Fruit fly (Drosophila melanogaster) whole organism, embryonic: ENCODE data around the gene moon.

Experiments used
- Antp ChIP-seq: fragments of 200-800 bp; sonication (Bioruptor generic); optimal IDR thresholded peaks from 3 replicates; lab custom pipeline; 2016; ENCODE audit warnings: missing biosample characterization, missing genetic modification characterization
- B-H1 ChIP-seq: fragments of 200-800 bp; sonication (Bioruptor generic); IDR thresholded peaks from 3 replicates; pipeline ENCODE4 v1.3.6; 2022; ENCODE audit warnings: missing biosample characterization, missing genetic modification characterization
- Bgb ChIP-seq: fragments of 200-800 bp; sonication (Bioruptor generic); IDR thresholded peaks from 2 replicates; pipeline ENCODE4 v1.3.6; 2022; ENCODE audit warnings: missing biosample characterization, missing genetic modification characterization; ENCODE audit not compliant: partially characterized antibody
- CG10543 ChIP-seq: fragments of 200-800 bp; sonication (Bioruptor generic); optimal IDR thresholded peaks from 3 replicates; lab custom pipeline; 2017; ENCODE audit warnings: missing biosample characterization, mild to moderate bottlenecking, missing genetic modification characterization, moderate library complexity
- CG10979 ChIP-seq: fragments of 200-800 bp; sonication (Bioruptor generic); optimal IDR thresholded peaks from 2 replicates; lab custom pipeline; 2018; ENCODE audit warnings: missing biosample characterization, mild to moderate bottlenecking, missing genetic modification characterization, moderate library complexity
- CG11398 ChIP-seq: fragments of 200-800 bp; sonication (Bioruptor generic); optimal IDR thresholded peaks from 2 replicates; lab custom pipeline; 2016; ENCODE audit warnings: missing biosample characterization, missing genetic modification characterization
- CG11504 ChIP-seq: fragments of 200-800 bp; sonication (Bioruptor generic); optimal IDR thresholded peaks from 3 replicates; lab custom pipeline; 2019; ENCODE audit warnings: missing biosample characterization, mild to moderate bottlenecking, missing genetic modification characterization, moderate library complexity
- CG11723 ChIP-seq: fragments of 200-800 bp; sonication (Bioruptor generic); optimal IDR thresholded peaks from 2 replicates; lab custom pipeline; 2017; ENCODE audit warnings: missing biosample characterization, mild to moderate bottlenecking, missing genetic modification characterization
- CG12299 ChIP-seq: fragments of 200-800 bp; sonication (Bioruptor generic); optimal IDR thresholded peaks from 2 replicates; lab custom pipeline; 2018; ENCODE audit warnings: missing biosample characterization, mild to moderate bottlenecking, missing genetic modification characterization
- CG14965 ChIP-seq: fragments of 200-800 bp; sonication (Bioruptor generic); optimal IDR thresholded peaks from 2 replicates; lab custom pipeline; 2016; ENCODE audit warnings: missing biosample characterization, missing genetic modification characterization, borderline replicate concordance
- CG1529 ChIP-seq: fragments of 200-800 bp; sonication (Bioruptor generic); optimal IDR thresholded peaks from 3 replicates; lab custom pipeline; 2018; ENCODE audit warnings: missing biosample characterization, missing genetic modification characterization
- CG15601 ChIP-seq: fragments of 200-800 bp; sonication (Bioruptor generic); optimal IDR thresholded peaks from 3 replicates; lab custom pipeline; 2019; ENCODE audit warnings: missing biosample characterization, mild to moderate bottlenecking, missing genetic modification characterization, moderate library complexity
- CG1603 ChIP-seq: fragments of 200-800 bp; sonication (Bioruptor generic); optimal IDR thresholded peaks from 2 replicates; lab custom pipeline; 2019; ENCODE audit warnings: missing biosample characterization, mild to moderate bottlenecking, missing genetic modification characterization, moderate library complexity
- CG18262 ChIP-seq: fragments of 200-800 bp; optimal IDR thresholded peaks from 3 replicates; lab custom pipeline; 2019; ENCODE audit warnings: missing biosample characterization, mild to moderate bottlenecking, missing genetic modification characterization, moderate library complexity
- CG1832 ChIP-seq: fragments of 200-800 bp; sonication (Bioruptor generic); optimal IDR thresholded peaks from 2 replicates; lab custom pipeline; 2017; ENCODE audit warnings: missing biosample characterization, mild to moderate bottlenecking, missing genetic modification characterization, inconsistent platforms
- CG2199 ChIP-seq: fragments of 200-800 bp; sonication (Bioruptor generic); IDR thresholded peaks from 3 replicates; pipeline ENCODE4 v1.3.6; 2022; ENCODE audit warnings: missing biosample characterization, missing genetic modification characterization
- CG2202 ChIP-seq: fragments of 200-800 bp; sonication (Bioruptor generic); optimal IDR thresholded peaks from 2 replicates; lab custom pipeline; 2018; ENCODE audit warnings: missing biosample characterization, mild to moderate bottlenecking, missing genetic modification characterization
- CG2889 ChIP-seq: fragments of 200-800 bp; sonication (Bioruptor generic); IDR thresholded peaks from 3 replicates; pipeline ENCODE4 v1.3.6; 2022; ENCODE audit warnings: missing biosample characterization, missing genetic modification characterization
- CG30020 ChIP-seq: fragments of 200-800 bp; optimal IDR thresholded peaks from 2 replicates; lab custom pipeline; 2019; ENCODE audit warnings: missing biosample characterization, mild to moderate bottlenecking, missing genetic modification characterization, moderate library complexity
- CG30403 ChIP-seq: fragments of 200-800 bp; sonication (Bioruptor generic); optimal IDR thresholded peaks from 3 replicates; lab custom pipeline; 2016; ENCODE audit warnings: missing biosample characterization, missing genetic modification characterization
- CG30431 ChIP-seq: fragments of 200-800 bp; sonication (Bioruptor generic); optimal IDR thresholded peaks from 2 replicates; lab custom pipeline; 2017; ENCODE audit warnings: missing biosample characterization, missing genetic modification characterization
- CG32767 ChIP-seq: fragments of 200-800 bp; sonication (Bioruptor generic); IDR thresholded peaks from 2 replicates; pipeline ENCODE4 v1.3.6; 2022; ENCODE audit warnings: missing biosample characterization, missing genetic modification characterization
- CG3995 ChIP-seq: fragments of 200-800 bp; sonication (Bioruptor generic); optimal IDR thresholded peaks from 3 replicates; lab custom pipeline; 2016; ENCODE audit warnings: missing biosample characterization, missing genetic modification characterization
- CG4424 ChIP-seq: fragments of 200-800 bp; sonication (Bioruptor generic); optimal IDR thresholded peaks from 3 replicates; lab custom pipeline; 2016; ENCODE audit warnings: missing biosample characterization, missing genetic modification characterization
- CG6654 ChIP-seq: fragments of 200-800 bp; sonication (Bioruptor generic); optimal IDR thresholded peaks from 2 replicates; lab custom pipeline; 2017; ENCODE audit warnings: missing biosample characterization, mild to moderate bottlenecking, missing genetic modification characterization
- CG6765 ChIP-seq: fragments of 200-800 bp; sonication (Bioruptor generic); optimal IDR thresholded peaks from 3 replicates; lab custom pipeline; 2017; ENCODE audit warnings: missing biosample characterization, mild to moderate bottlenecking, missing genetic modification characterization
- CG7556 ChIP-seq: fragments of 200-800 bp; sonication (Bioruptor generic); optimal IDR thresholded peaks from 2 replicates; lab custom pipeline; 2017; ENCODE audit warnings: missing biosample characterization, mild to moderate bottlenecking, missing genetic modification characterization
- Doc3 ChIP-seq: fragments of 200-800 bp; sonication (Bioruptor generic); IDR thresholded peaks from 3 replicates; pipeline ENCODE4 v1.3.6; 2022; ENCODE audit warnings: missing biosample characterization, missing genetic modification characterization; ENCODE audit not compliant: partially characterized antibody
- Fer1 ChIP-seq: fragments of 200-800 bp; sonication (Bioruptor generic); optimal IDR thresholded peaks from 2 replicates; lab custom pipeline; 2017; ENCODE audit warnings: missing biosample characterization, mild to moderate bottlenecking, missing genetic modification characterization
- Fer3 ChIP-seq: fragments of 200-800 bp; sonication (Bioruptor generic); optimal IDR thresholded peaks from 2 replicates; lab custom pipeline; 2018; ENCODE audit warnings: missing biosample characterization, mild to moderate bottlenecking, missing genetic modification characterization, moderate library complexity
- Med ChIP-seq: fragments of 200-800 bp; sonication (Bioruptor generic); peaks from one replicate; lab custom pipeline; 2016; ENCODE audit warnings: missing biosample characterization, missing genetic modification characterization, mild to moderate bottlenecking, inconsistent platforms, moderate library complexity
- Nf-YA ChIP-seq: fragments of 200-800 bp; sonication (Bioruptor generic); IDR thresholded peaks from 2 replicates; pipeline ENCODE4 v1.3.6; 2022; ENCODE audit warnings: missing biosample characterization, missing genetic modification characterization
- PHDP ChIP-seq: fragments of 200-800 bp; sonication (Bioruptor generic); optimal IDR thresholded peaks from 3 replicates; lab custom pipeline; 2018; ENCODE audit warnings: missing biosample characterization, mild to moderate bottlenecking, missing genetic modification characterization, moderate library complexity
- Tbp ChIP-seq: fragments of >200 bp; optimal IDR thresholded peaks from 2 replicates; lab custom pipeline; 2018; ENCODE audit warnings: missing biosample characterization, missing genetic modification characterization
- amos ChIP-seq: fragments of 200-800 bp; sonication (Bioruptor generic); IDR thresholded peaks from 2 replicates; pipeline ENCODE4 v1.3.6; 2022; ENCODE audit warnings: missing biosample characterization, missing genetic modification characterization; ENCODE audit not compliant: partially characterized antibody
- bcd ChIP-seq: fragments of 200-800 bp; sonication (Bioruptor generic); optimal IDR thresholded peaks from 2 replicates; lab custom pipeline; 2017; ENCODE audit warnings: missing biosample characterization, mild to moderate bottlenecking, missing genetic modification characterization
- bowl ChIP-seq: fragments of 200-800 bp; sonication (Bioruptor generic); IDR thresholded peaks from 2 replicates; pipeline ENCODE4 v1.3.6; 2022; ENCODE audit warnings: missing biosample characterization, missing genetic modification characterization
- caup ChIP-seq: fragments of 200-800 bp; sonication (Bioruptor generic); optimal IDR thresholded peaks from 3 replicates; lab custom pipeline; 2017; ENCODE audit warnings: missing biosample characterization, mild to moderate bottlenecking, missing genetic modification characterization, moderate library complexity; ENCODE audit not compliant: severe bottlenecking
- chm ChIP-seq: fragments of 200-800 bp; sonication (Bioruptor generic); IDR thresholded peaks from 2 replicates; pipeline ENCODE4 v1.3.6; 2022; ENCODE audit warnings: missing biosample characterization, missing genetic modification characterization
- dpn ChIP-seq, 2 experiments: fragments of 200-800 bp; sonication (Bioruptor generic); optimal IDR thresholded peaks; 3 replicates each; lab custom pipeline; 2016; ENCODE audit warnings: missing biosample characterization in 2 of 2, missing genetic modification characterization in 2 of 2
- hbn ChIP-seq: fragments of 200-800 bp; sonication (Bioruptor generic); IDR thresholded peaks from 2 replicates; pipeline ENCODE4 v1.3.6; 2022; ENCODE audit warnings: missing biosample characterization, missing genetic modification characterization; ENCODE audit not compliant: partially characterized antibody
- hth ChIP-seq: fragments of >200 bp; optimal IDR thresholded peaks from 2 replicates; lab custom pipeline; 2017; ENCODE audit warnings: inconsistent platforms
- kah ChIP-seq: fragments of 200-800 bp; sonication (Bioruptor generic); optimal IDR thresholded peaks from 2 replicates; lab custom pipeline; 2018; ENCODE audit warnings: missing biosample characterization, mild to moderate bottlenecking, missing genetic modification characterization
- kni ChIP-seq: fragments of 200-800 bp; sonication (Bioruptor generic); optimal IDR thresholded peaks from 3 replicates; lab custom pipeline; 2017; ENCODE audit warnings: mild to moderate bottlenecking, missing biosample characterization, missing genetic modification reagents, missing genetic modification characterization
- org-1 ChIP-seq: fragments of 200-800 bp; sonication (Bioruptor generic); optimal IDR thresholded peaks from 2 replicates; lab custom pipeline; 2017; ENCODE audit warnings: missing biosample characterization, missing genetic modification characterization
- pb ChIP-seq: fragments of 200-800 bp; sonication (Bioruptor generic); optimal IDR thresholded peaks from 3 replicates; lab custom pipeline; 2016; ENCODE audit warnings: missing biosample characterization, missing genetic modification characterization
- peb ChIP-seq: fragments of 200-800 bp; sonication (Bioruptor generic); IDR thresholded peaks from 2 replicates; pipeline ENCODE4 v1.3.6; 2022; ENCODE audit warnings: missing biosample characterization, missing genetic modification characterization
- pfk ChIP-seq: fragments of 200-800 bp; sonication (Bioruptor generic); optimal IDR thresholded peaks from 2 replicates; lab custom pipeline; 2018; ENCODE audit warnings: missing biosample characterization, mild to moderate bottlenecking, missing genetic modification characterization, moderate library complexity
- shn ChIP-seq: fragments of 200-800 bp; sonication (Bioruptor generic); optimal IDR thresholded peaks from 3 replicates; lab custom pipeline; 2016; ENCODE audit warnings: missing biosample characterization, missing genetic modification characterization
- slp2 ChIP-seq: fragments of 200-800 bp; sonication (Bioruptor generic); optimal IDR thresholded peaks from 2 replicates; lab custom pipeline; 2016; ENCODE audit warnings: missing biosample characterization, missing genetic modification characterization
- sr ChIP-seq: fragments of 200-800 bp; sonication (Bioruptor generic); IDR thresholded peaks from 3 replicates; pipeline ENCODE4 v1.3.6; 2022; ENCODE audit warnings: missing biosample characterization, missing genetic modification characterization
- z ChIP-seq: fragments of 200-800 bp; sonication (Bioruptor generic); IDR thresholded peaks from 3 replicates; pipeline ENCODE4 v1.3.6; 2022; ENCODE audit warnings: missing biosample characterization, missing genetic modification characterization

The moon gene

dm6 chrX:12082244-12082643, 9.6 kb upstream of the moon start (continued):
- TF ChIP-seq CG6765 (GFP tag; lab: Kevin White, UChicago) (no peak), dpn (GFP tag; optimal IDR thresholded peaks at IDR 0.05; lab: Kevin White, UChicago) (peak in 1 of 2 experiments; percentile 8), pfk (GFP tag; lab: Kevin White, UChicago) (no peak), B-H1 (GFP tag; lab: Robert Waterston, UW) (no peak), Nf-YA (GFP tag; lab: Robert Waterston, UW) (no peak), CG3995 (GFP tag; lab: Kevin White, UChicago) (no peak), CG2889 (GFP tag; lab: Robert Waterston, UW) (no peak), CG7556 (GFP tag; lab: Kevin White, UChicago) (peak; percentile 31), CG18262 (tag; lab: Kevin White, UChicago) (peak; percentile 22), shn (GFP tag; lab: Kevin White, UChicago) (no peak), CG30403 (GFP tag; lab: Kevin White, UChicago) (peak; percentile 17), CG1603 (peak; percentile 10), CG6654 (no peak), CG10543 (no peak), hbn (no peak), kah (no peak), Doc3 (GFP tag; lab: Robert Waterston, UW) (no peak), CG15601 (tag; lab: Kevin White, UChicago) (no peak), hth (lab: Kevin White, UChicago) (no peak), bowl (GFP tag; lab: Robert Waterston, UW) (no peak), CG30020 (tag; lab: Kevin White, UChicago) (no peak), PHDP (tag; lab: Kevin White, UChicago) (peak; percentile 3), CG1529 (GFP tag; lab: Kevin White, UChicago) (no peak), CG11504 (tag; lab: Kevin White, UChicago) (peak; percentile 54), amos (GFP tag; lab: Robert Waterston, UW) (no peak), Tbp (GFP tag; lab: Kevin White, UChicago) (no peak), caup (GFP tag; lab: Kevin White, UChicago) (no peak), CG10979 (peak; percentile 30), pb (GFP tag; lab: Kevin White, UChicago) (no peak), kni (no peak), CG30431 (GFP tag; lab: Kevin White, UChicago) (no peak), bcd (GFP tag; lab: Kevin White, UChicago) (no peak), CG14965 (GFP tag; lab: Kevin White, UChicago) (no peak), Fer3 (tag; lab: Kevin White, UChicago) (no peak), chm (GFP tag; lab: Robert Waterston, UW) (0 out of 2 replicates have a peak, but pooled peaks have one; percentile 21), Fer1 (peak; percentile 32), peb (no peak), CG2202 (no peak), CG11723 (GFP tag; lab: Kevin White, UChicago) (no peak), org-1 (GFP tag; lab: Kevin White, UChicago) (no peak), CG32767 (GFP tag; lab: Robert Waterston, UW) (no peak), slp2 (GFP tag; lab: Kevin White, UChicago) (no peak), z (GFP tag; lab: Robert Waterston, UW) (no peak), CG11398 (GFP tag; lab: Kevin White, UChicago) (no peak), CG12299 (tag; lab: Kevin White, UChicago) (no peak), Bgb (GFP tag; lab: Robert Waterston, UW) (no peak), Antp (GFP tag; lab: Kevin White, UChicago) (no peak), sr (GFP tag; lab: Robert Waterston, UW) (no peak), CG2199 (GFP tag; lab: Robert Waterston, UW) (no peak), CG4424 (GFP tag; lab: Kevin White, UChicago) (peak; percentile 21), Med (peak; percentile 67), CG1832 (GFP tag; lab: Kevin White, UChicago) (no peak)
